Worm (Caenorhabditis elegans) whole organism, L1 larva: Measurements from ENCODE around the gene tre-5.
"Not testable (repeated sequence)": the region's sequence is repeated elsewhere in the genome, so short reads cannot be mapped to it uniquely, and the experiment has no call there.

Experiments
- C04F5.9 ChIP-seq: sonication (generic microtip); optimal IDR thresholded peaks from 2 replicates; lab custom pipeline; 2016; ENCODE audit warnings: missing genetic modification characterization, missing compliant biosample characterization
- C16A3.4 ChIP-seq: fragments of 150-350 bp; optimal IDR thresholded peaks from 2 replicates; lab custom pipeline; 2014; ENCODE audit warnings: missing biosample characterization, missing genetic modification characterization
- aha-1 ChIP-seq: fragments of 150-350 bp; optimal IDR thresholded peaks from 2 replicates; lab custom pipeline; 2014; ENCODE audit warnings: missing biosample characterization, missing genetic modification characterization
- alr-1 ChIP-seq: fragments of 200-800 bp; sonication (Bioruptor generic); optimal IDR thresholded peaks from 2 replicates; lab custom pipeline; 2018; ENCODE audit warnings: borderline replicate concordance, mild to moderate bottlenecking, missing genetic modification characterization, missing compliant biosample characterization
- blmp-1 ChIP-seq: fragments of 150-350 bp; optimal IDR thresholded peaks from 2 replicates; lab custom pipeline; 2014; ENCODE audit warnings: missing biosample characterization, missing genetic modification characterization
- ceh-8 ChIP-seq: fragments of 200-800 bp; sonication (Bioruptor generic); optimal IDR thresholded peaks from 2 replicates; lab custom pipeline; 2018; ENCODE audit warnings: mild to moderate bottlenecking, missing genetic modification characterization, moderate library complexity, missing compliant biosample characterization
- ceh-82 ChIP-seq, 3 experiments: fragments of 150-350 bp in 1 of 3; sonication (generic microtip) in 2 of 3; optimal IDR thresholded peaks; 2 replicates each; lab custom pipeline; 2014 to 2017; ENCODE audit warnings: missing biosample characterization in 3 of 3, missing genetic modification characterization in 3 of 3
- ceh-88 ChIP-seq: fragments of 200-800 bp; sonication (Bioruptor generic); IDR thresholded peaks from 2 replicates; pipeline ENCODE4 v1.3.6; 2022; ENCODE audit warnings: missing genetic modification characterization, missing compliant biosample characterization
- ces-1 ChIP-seq: fragments of 150-350 bp; optimal IDR thresholded peaks from 2 replicates; lab custom pipeline; 2014; ENCODE audit warnings: missing biosample characterization, missing genetic modification reagents, missing genetic modification characterization
- dsc-1 ChIP-seq: sonication (generic microtip); optimal IDR thresholded peaks from 2 replicates; lab custom pipeline; 2016; ENCODE audit warnings: mild to moderate bottlenecking, missing genetic modification characterization, missing compliant biosample characterization
- efl-1 ChIP-seq, 4 experiments: fragments of 150-350 bp; optimal IDR thresholded peaks in 3 of 4; peaks in 1 of 4; 1 replicate in 1 of 4; 2 replicates in 3 of 4; lab custom pipeline; 2014; ENCODE audit warnings: missing biosample characterization in 2 of 4, missing genetic modification characterization in 2 of 4, missing genetic modification reagents in 2 of 4
- efl-3 ChIP-seq: fragments of 200-800 bp; sonication (Bioruptor generic); optimal IDR thresholded peaks from 2 replicates; lab custom pipeline; 2018; ENCODE audit warnings: mild to moderate bottlenecking, missing genetic modification characterization, missing compliant biosample characterization
- egl-13 ChIP-seq: sonication (generic microtip); optimal IDR thresholded peaks from 2 replicates; lab custom pipeline; 2016; ENCODE audit warnings: missing genotype, missing genetic modification reagents, missing genetic modification characterization, missing compliant biosample characterization
- ets-5 ChIP-seq: fragments of 200-800 bp; sonication (Bioruptor generic); IDR thresholded peaks from 2 replicates; pipeline ENCODE4 v1.3.6; 2022; ENCODE audit warnings: missing genetic modification characterization, missing compliant biosample characterization
- fkh-4 ChIP-seq: sonication (generic microtip); optimal IDR thresholded peaks from 2 replicates; lab custom pipeline; 2016; ENCODE audit warnings: missing compliant biosample characterization, missing genetic modification characterization, borderline replicate concordance
- grh-1 ChIP-seq: fragments of 200-800 bp; sonication (Bioruptor generic); IDR thresholded peaks from 2 replicates; pipeline ENCODE4 v1.3.6; 2022; ENCODE audit warnings: missing genetic modification reagents, missing genetic modification characterization, missing compliant biosample characterization
- hlh-4 ChIP-seq: sonication (generic microtip); optimal IDR thresholded peaks from 2 replicates; lab custom pipeline; 2016; ENCODE audit warnings: mild to moderate bottlenecking, missing genetic modification characterization, missing compliant biosample characterization
- hpl-2 ChIP-seq: fragments of 150-350 bp; optimal IDR thresholded peaks from 2 replicates; lab custom pipeline; 2014; ENCODE audit warnings: missing biosample characterization, missing genetic modification reagents, missing genetic modification characterization
- irx-1 ChIP-seq: sonication (generic microtip); optimal IDR thresholded peaks from 2 replicates; lab custom pipeline; 2016; ENCODE audit warnings: missing genetic modification characterization, missing compliant biosample characterization
- isw-1 ChIP-seq: fragments of 200-800 bp; sonication (Bioruptor generic); IDR thresholded peaks from 2 replicates; pipeline ENCODE4 v1.3.6; 2022; ENCODE audit warnings: missing genetic modification characterization, missing compliant biosample characterization
- jun-1 ChIP-seq: fragments of 150-350 bp; optimal IDR thresholded peaks from 2 replicates; lab custom pipeline; 2014; ENCODE audit warnings: missing biosample characterization, missing genetic modification reagents, missing genetic modification characterization
- lin-35 ChIP-seq, 2 experiments: fragments of 150-350 bp; optimal IDR thresholded peaks; 2 replicates each; lab custom pipeline; 2014; ENCODE audit warnings: missing biosample characterization in 2 of 2, missing genetic modification characterization in 2 of 2, missing genetic modification reagents in 2 of 2
- lin-39 ChIP-seq: fragments of 150-350 bp; optimal IDR thresholded peaks from 2 replicates; lab custom pipeline; 2014; ENCODE audit warnings: missing biosample characterization, missing genetic modification reagents, missing genetic modification characterization
- mdl-1 ChIP-seq, 2 experiments: fragments of 150-350 bp; optimal IDR thresholded peaks; 2 replicates each; lab custom pipeline; 2014 to 2017; ENCODE audit warnings: missing biosample characterization in 2 of 2, missing genetic modification characterization in 2 of 2, inconsistent platforms in 1 of 2
- mef-2 ChIP-seq: fragments of 150-350 bp; optimal IDR thresholded peaks from 2 replicates; lab custom pipeline; 2014; ENCODE audit warnings: missing biosample characterization, missing genetic modification characterization
- nhr-76 ChIP-seq: sonication (generic microtip); optimal IDR thresholded peaks from 2 replicates; lab custom pipeline; 2017; ENCODE audit warnings: missing biosample characterization, missing genetic modification characterization
- nhr-77 ChIP-seq: fragments of 150-350 bp; optimal IDR thresholded peaks from 2 replicates; lab custom pipeline; 2014; ENCODE audit warnings: missing biosample characterization, missing genetic modification characterization
- nhr-90 ChIP-seq: sonication (generic microtip); optimal IDR thresholded peaks from 2 replicates; lab custom pipeline; 2016; ENCODE audit warnings: mild to moderate bottlenecking, missing genetic modification characterization, missing compliant biosample characterization; ENCODE audit not compliant: poor library complexity
- pag-3 ChIP-seq: sonication (generic microtip); optimal IDR thresholded peaks from 2 replicates; lab custom pipeline; 2017; ENCODE audit warnings: missing genetic modification characterization, mild to moderate bottlenecking, missing compliant biosample characterization, antibody characterized with exemption, borderline replicate concordance; ENCODE audit not compliant: insufficient read depth
- pqm-1 ChIP-seq: sonication (generic microtip); optimal IDR thresholded peaks from 3 replicates; lab custom pipeline; 2017; ENCODE audit warnings: missing biosample characterization, missing genetic modification characterization
- snu-23 ChIP-seq: sonication (generic microtip); optimal IDR thresholded peaks from 2 replicates; lab custom pipeline; 2016; ENCODE audit warnings: missing genetic modification characterization, missing compliant biosample characterization
- sox-4 ChIP-seq: sonication (generic microtip); optimal IDR thresholded peaks from 2 replicates; lab custom pipeline; 2016; ENCODE audit warnings: missing genetic modification characterization, missing compliant biosample characterization
- sup-37 ChIP-seq: fragments of 200-800 bp; sonication (Bioruptor generic); optimal IDR thresholded peaks from 2 replicates; lab custom pipeline; 2018; ENCODE audit warnings: mild to moderate bottlenecking, missing genetic modification characterization, missing compliant biosample characterization
- swsn-7 ChIP-seq: sonication (generic microtip); optimal IDR thresholded peaks from 2 replicates; lab custom pipeline; 2016; ENCODE audit warnings: missing genetic modification characterization, missing compliant biosample characterization
- tbx-2 ChIP-seq: sonication (generic microtip); optimal IDR thresholded peaks from 2 replicates; lab custom pipeline; 2016; ENCODE audit warnings: missing genetic modification characterization, missing compliant biosample characterization
- tlp-1 ChIP-seq: fragments of 150-350 bp; optimal IDR thresholded peaks from 2 replicates; lab custom pipeline; 2014; ENCODE audit warnings: missing biosample characterization, missing genetic modification characterization
- unc-30 ChIP-seq: sonication (generic microtip); optimal IDR thresholded peaks from 2 replicates; lab custom pipeline; 2017; ENCODE audit warnings: missing biosample characterization, missing genetic modification characterization
- unc-98 ChIP-seq: fragments of 200-800 bp; sonication (Bioruptor generic); IDR thresholded peaks from 2 replicates; pipeline ENCODE4 v1.3.6; 2022; ENCODE audit warnings: missing genetic modification characterization, missing compliant biosample characterization
- xbp-1 ChIP-seq: sonication (generic microtip); optimal IDR thresholded peaks from 2 replicates; lab custom pipeline; 2016; ENCODE audit warnings: missing genetic modification characterization, missing compliant biosample characterization
- zip-4 ChIP-seq: fragments of 200-800 bp; sonication (Bioruptor generic); optimal IDR thresholded peaks from 2 replicates; lab custom pipeline; 2018; ENCODE audit warnings: mild to moderate bottlenecking, missing genetic modification characterization, moderate library complexity, missing compliant biosample characterization
- ztf-11 ChIP-seq, 2 experiments: sonication (generic microtip); optimal IDR thresholded peaks; 2 replicates each; lab custom pipeline; 2016 to 2017; ENCODE audit warnings: missing genetic modification characterization in 2 of 2, missing biosample characterization in 1 of 2, missing compliant biosample characterization in 1 of 2
- ztf-4 ChIP-seq: fragments of 150-350 bp; optimal IDR thresholded peaks from 2 replicates; lab custom pipeline; 2014; ENCODE audit warnings: missing biosample characterization, missing genetic modification characterization

The tre-5 gene

DNA sequence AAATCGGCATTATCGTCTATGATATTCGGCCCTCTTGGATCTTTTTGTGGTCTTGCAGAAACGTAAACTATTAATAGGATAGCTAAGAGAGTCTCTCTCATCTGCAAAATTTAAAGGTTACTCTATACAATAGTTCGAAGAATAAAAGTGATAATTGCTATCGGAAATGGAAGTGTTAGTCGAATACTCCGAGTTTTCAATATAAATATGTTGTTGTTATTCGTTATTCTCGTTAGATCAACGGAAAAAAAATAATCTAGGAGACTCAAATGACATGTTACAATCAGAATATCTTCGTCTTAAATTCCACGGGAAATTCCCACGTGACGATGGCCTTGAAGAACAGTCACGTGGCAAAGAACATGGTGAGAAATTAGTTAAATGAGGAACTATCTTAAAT is at the start of gene tre-5:
Gene tre-5 (minus strand): TSS at position 101 of the 400 bp plus-strand sequence.
- TF ChIP-seq mef-2 (no peak), lin-35 (GFP tag; optimal IDR thresholded peaks at IDR 0.05; lab: Kevin White, UChicago) (peak in 1 of 2 experiments; percentile 16), dsc-1 (no peak), efl-1 (optimal IDR thresholded peaks at IDR 0.05; lab: Kevin White, UChicago) (no peak), efl-1 (GFP tag; optimal IDR thresholded peaks at IDR 0.05 in 1 of 2; lab: Kevin White, UChicago) (peak in 1 of 2 experiments; percentile 76), isw-1 (GFP tag; lab: Robert Waterston, UW) (no peak), ceh-82 (tag; optimal IDR thresholded peaks at IDR 0.05; lab: Kevin White, UChicago) (no peak)
- TF ChIP-seq, all 84 proteins: peak for 2

DNA sequence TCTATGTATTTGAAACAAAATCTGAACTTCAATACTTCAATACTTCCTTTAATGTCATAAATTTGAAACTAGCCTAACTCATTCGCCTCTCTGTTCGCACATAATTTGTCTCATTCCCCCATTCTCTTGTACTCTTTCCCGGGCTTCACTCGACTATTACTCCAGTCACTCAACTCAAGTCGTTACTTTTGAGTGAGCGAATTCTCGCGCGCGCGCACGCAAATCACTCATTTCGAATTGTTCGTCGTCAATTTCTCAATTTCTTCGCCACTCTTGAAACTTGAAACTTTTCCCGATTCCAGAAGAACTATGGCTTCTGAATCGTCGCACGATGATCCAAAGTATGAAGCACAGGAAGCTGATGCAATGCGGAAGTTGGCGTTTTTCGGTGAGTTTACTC is 49.1 kb upstream of the tre-5 start, which contains the start of gene col-68:
Gene col-68 (plus strand): TSS at position 301 of the 400 bp plus-strand sequence.
- TF ChIP-seq C04F5.9 (tag; lab: Kevin White, UChicago) (no peak), unc-30 (tag; lab: Kevin White, UChicago) (no peak), pqm-1 (tag; lab: Kevin White, UChicago) (no peak), ceh-8 (GFP tag; lab: Kevin White, UChicago) (no peak), efl-3 (GFP tag; lab: Kevin White, UChicago) (no peak), C16A3.4 (tag; lab: Kevin White, UChicago) (no peak), jun-1 (tag; lab: Kevin White, UChicago) (no peak), pag-3 (tag; lab: Kevin White, UChicago) (no peak), ets-5 (GFP tag; lab: Robert Waterston, UW) (no peak), blmp-1 (tag; lab: Kevin White, UChicago) (no peak), egl-13 (no peak), ztf-4 (no peak), sup-37 (no peak), nhr-77 (no peak)
- TF ChIP-seq, all 84 proteins: peak for 0

DNA sequence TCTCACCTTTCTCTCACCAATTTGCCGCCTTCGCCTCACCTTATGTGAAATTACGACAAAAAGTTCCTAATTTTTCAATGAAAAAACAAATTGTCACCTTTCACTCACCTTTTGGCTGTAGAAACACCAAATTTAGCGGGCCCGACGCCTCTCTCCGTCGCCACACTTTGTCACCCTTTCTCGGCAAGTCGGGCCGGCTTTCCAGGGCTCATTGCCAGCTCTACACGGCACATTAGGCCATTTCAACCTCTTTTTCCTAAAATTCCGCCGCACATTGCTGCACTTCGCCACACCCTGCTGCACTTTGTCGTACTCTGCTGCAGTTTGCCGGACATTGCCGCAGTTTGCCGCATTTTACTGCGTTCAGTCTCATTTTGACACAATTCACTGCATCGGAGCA is 46.1 kb upstream of the tre-5 start:
- TF ChIP-seq isw-1 (GFP tag; lab: Robert Waterston, UW): no peak
- no peak for TF ChIP-seq snu-23 (GFP tag; lab: Kevin White, UChicago)
- TF ChIP-seq fkh-4: no peak

DNA sequence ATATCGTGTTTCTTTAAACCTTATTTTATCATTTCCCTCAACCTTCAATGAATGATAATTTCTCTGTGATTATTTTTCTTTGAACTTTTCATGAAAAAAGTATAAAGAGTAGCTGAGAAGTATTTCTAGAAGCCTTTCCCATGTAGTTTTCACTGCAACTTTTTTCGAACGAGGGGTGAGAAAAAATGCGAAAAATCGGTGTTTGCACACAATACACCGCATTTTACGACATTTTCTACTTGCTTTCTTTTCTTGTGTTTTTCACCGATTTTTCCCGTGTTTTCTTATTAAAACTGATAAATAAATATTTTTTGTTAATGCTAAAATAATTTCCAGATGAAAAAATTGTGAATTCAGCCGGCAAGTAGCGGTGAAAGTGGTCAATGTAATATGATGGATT is 43.8 kb upstream of the tre-5 start, which contains the start of gene C50D2.10:
Gene C50D2.10 (plus strand): TSS at position 245 of the 400 bp plus-strand sequence.
- TF ChIP-seq unc-98 (GFP tag; lab: Robert Waterston, UW); xbp-1 (tag; lab: Kevin White, UChicago); irx-1 (tag; lab: Kevin White, UChicago): not testable (repeated sequence)
- TF ChIP-seq, all 84 proteins: peak for 0; not testable (repeated sequence) for 84

DNA sequence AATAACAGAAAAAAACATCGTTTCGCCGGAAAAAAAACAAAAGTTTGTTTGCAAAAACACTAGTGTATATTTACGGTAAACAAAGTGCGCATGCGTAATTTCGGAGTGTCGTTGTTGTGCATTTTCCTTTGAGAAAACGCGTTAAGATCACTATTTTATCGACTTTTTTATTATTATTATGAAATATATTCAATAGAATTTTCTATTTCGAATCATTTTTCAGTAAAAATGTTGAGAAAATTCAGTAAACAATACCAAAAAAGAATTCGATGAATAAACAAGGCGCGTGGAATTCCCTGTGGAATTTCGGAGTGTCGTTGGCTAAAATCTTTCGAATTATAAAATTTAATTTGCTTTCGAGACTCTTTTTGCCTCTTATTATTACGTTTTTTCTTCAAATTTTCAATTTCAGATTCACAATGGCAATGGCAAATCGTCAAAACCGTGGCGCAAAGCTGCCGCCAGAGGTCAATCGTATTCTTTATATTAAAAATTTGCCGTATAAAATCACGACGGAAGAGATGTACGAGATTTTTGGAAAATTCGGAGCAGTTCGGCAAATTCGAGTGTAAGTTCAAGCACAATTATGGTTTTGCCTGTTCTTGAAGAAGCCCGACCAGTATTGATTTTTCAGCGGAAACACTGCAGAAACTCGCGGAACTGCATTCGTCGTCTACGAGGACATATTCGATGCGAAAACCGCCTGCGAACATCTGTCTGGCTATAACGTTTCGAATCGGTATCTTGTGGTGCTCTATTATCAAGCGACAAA is 43.1 kb upstream of the tre-5 start, which contains the start of the genes luc-7L3 and sftb-6:
Gene luc-7L3 (minus strand): TSS at position 36 of the 772 bp plus-strand sequence.
Gene sftb-6 (plus strand): TSS at position 413 of the 772 bp plus-strand sequence.
- TF ChIP-seq nhr-90 (tag; lab: Kevin White, UChicago) (peak; percentile 75), hpl-2 (GFP tag; lab: Kevin White, UChicago) (no peak), blmp-1 (tag; lab: Kevin White, UChicago) (peak; percentile 22), lin-35 (GFP tag; optimal IDR thresholded peaks at IDR 0.05; lab: Kevin White, UChicago) (peak; percentile 58 to 62), isw-1 (GFP tag; lab: Robert Waterston, UW) (peak; percentile 79), tbx-2 (tag; lab: Kevin White, UChicago) (peak; percentile 75), unc-98 (GFP tag; lab: Robert Waterston, UW) (0 out of 2 replicates have a peak, but pooled peaks have one; percentile 20), mdl-1 (tag; optimal IDR thresholded peaks at IDR 0.05; lab: Kevin White, UChicago) (no peak), aha-1 (tag; lab: Kevin White, UChicago) (no peak), ztf-11 (tag; optimal IDR thresholded peaks at IDR 0.05; lab: Kevin White, UChicago) (peak in 1 of 2 experiments; percentile 24), mef-2 (no peak), pag-3 (tag; lab: Kevin White, UChicago) (no peak), sox-4 (tag; lab: Kevin White, UChicago) (peak; percentile 65), tlp-1 (no peak), alr-1 (tag; lab: Kevin White, UChicago) (peak; percentile 92), swsn-7 (tag; lab: Kevin White, UChicago) (peak; percentile 79), ces-1 (GFP tag; lab: Kevin White, UChicago) (no peak), zip-4 (GFP tag; lab: Kevin White, UChicago) (peak; percentile 55), ceh-88 (GFP tag; lab: Robert Waterston, UW) (peak; percentile 67), hlh-4 (no peak), lin-39 (peak; percentile 56), dsc-1 (peak; percentile 61), grh-1 (GFP tag; lab: Robert Waterston, UW) (no peak), nhr-76 (tag; lab: Kevin White, UChicago) (no peak)
